Worm (Caenorhabditis elegans): Measurements from ENCODE around the gene nspb-3.

ce11 chrIV:6582604-6583003 is 12.2 kb downstream of the nspb-3 start, which contains the start of gene odr-8:
- no peak for TF ChIP-seq flt-1 (GFP tag; IDR thresholded peaks at IDR 0.05)
- TF ChIP-seq ref-1 (GFP tag; conservative IDR thresholded peaks at IDR 0.05) = no peak
- TF ChIP-seq ztf-29 (GFP tag; IDR thresholded peaks at IDR 0.05) = no peak

Data from whole organism, midembryonic.